Fruit fly (Drosophila melanogaster) whole organism, prepupa: Measurements from ENCODE around the gene CG14453.

Experiments
- Blimp-1 ChIP-seq: fragments of 200-800 bp; sonication (Bioruptor generic); optimal IDR thresholded peaks from 3 replicates; lab custom pipeline; 2017; ENCODE audit warnings: missing biosample characterization, missing genetic modification characterization, mild to moderate bottlenecking, moderate library complexity, missing genetic modification reagents
- CG10631 ChIP-seq: fragments of 200-800 bp; sonication (Bioruptor generic); optimal IDR thresholded peaks from 2 replicates; lab custom pipeline; 2016; ENCODE audit warnings: missing biosample characterization, missing genetic modification characterization
- CG15336 ChIP-seq: fragments of 200-800 bp; sonication (Bioruptor generic); IDR thresholded peaks from 2 replicates; pipeline ENCODE4 v1.3.6; 2022; ENCODE audit warnings: missing biosample characterization, missing genetic modification characterization
- CG8632 ChIP-seq: fragments of 200-800 bp; sonication (Bioruptor generic); optimal IDR thresholded peaks from 3 replicates; lab custom pipeline; 2016; ENCODE audit warnings: missing biosample characterization, missing genetic modification characterization
- acj6 ChIP-seq: fragments of 200-800 bp; sonication (Bioruptor generic); optimal IDR thresholded peaks from 3 replicates; lab custom pipeline; 2016; ENCODE audit warnings: missing biosample characterization, missing genetic modification characterization
- fkh ChIP-seq: fragments of 200-800 bp; sonication (Bioruptor generic); optimal IDR thresholded peaks from 3 replicates; lab custom pipeline; 2017; ENCODE audit warnings: missing biosample characterization, mild to moderate bottlenecking, missing genetic modification characterization, moderate library complexity
- net ChIP-seq: fragments of 200-800 bp; sonication (Bioruptor generic); optimal IDR thresholded peaks from 3 replicates; lab custom pipeline; 2016; ENCODE audit warnings: missing biosample characterization, missing genetic modification characterization
- vri ChIP-seq: fragments of 200-800 bp; sonication (Bioruptor generic); optimal IDR thresholded peaks from 3 replicates; lab custom pipeline; 2016; ENCODE audit warnings: missing biosample characterization, mild to moderate bottlenecking, missing genetic modification characterization

dm6 chr3L:22649096-22649495 lies 44.8 kb upstream of the CG14453 start, which contains the start of gene CG33771:
- no peak for TF ChIP-seq net (GFP tag; lab: Kevin White, UChicago)
- no peak for TF ChIP-seq Blimp-1 (GFP tag; lab: Kevin White, UChicago)
- no peak for TF ChIP-seq CG10631
- TF ChIP-seq fkh (GFP tag; lab: Kevin White, UChicago) = no peak
- TF ChIP-seq CG8632 (GFP tag; lab: Kevin White, UChicago) = no peak
- no peak for TF ChIP-seq acj6 (GFP tag; lab: Kevin White, UChicago)
- no peak for TF ChIP-seq vri
- no peak for TF ChIP-seq CG15336 (GFP tag; lab: Robert Waterston, UW)
